Worm (Caenorhabditis elegans): ENCODE results near the gene lgg-1.

- TF ChIP-seq klf-2 (GFP tag; conservative IDR thresholded peaks at IDR 0.05) (no peak), tab-1 (GFP tag; IDR thresholded peaks at IDR 0.05) (no peak), ztf-23 (GFP tag; IDR thresholded peaks at IDR 0.05) (no peak), T22C8.4 (GFP tag; IDR thresholded peaks at IDR 0.05) (no peak), ref-1 (GFP tag; conservative IDR thresholded peaks at IDR 0.05) (no peak), cog-1 (tag; optimal IDR thresholded peaks at IDR 0.05) (no peak), med-1 (GFP tag; optimal IDR thresholded peaks at IDR 0.05; ENCODE audit: insufficient read depth) (no peak), ztf-29 (GFP tag; IDR thresholded peaks at IDR 0.05) (no peak)
Observed at ce11 chrII:6311888-6312287, 35.6 kb downstream of the lgg-1 start.

Measured in whole organism, midembryonic.